Worm (Caenorhabditis elegans) whole organism, late embryonic: ENCODE results near the gene F10D2.10.

ENCODE experiments used
- F13H6.1 ChIP-seq: sonication (generic microtip); optimal IDR thresholded peaks from 2 replicates; lab custom pipeline; 2016; ENCODE audit warnings: missing genetic modification characterization, missing compliant biosample characterization
- madf-2 ChIP-seq: sonication (generic microtip); optimal IDR thresholded peaks from 2 replicates; lab custom pipeline; 2017; ENCODE audit warnings: missing genetic modification characterization, missing compliant biosample characterization
- nhr-11 ChIP-seq: fragments of 150-350 bp; optimal IDR thresholded peaks from 2 replicates; lab custom pipeline; 2014; ENCODE audit warnings: missing biosample characterization, missing genetic modification characterization
- nhr-232 ChIP-seq: sonication (generic microtip); optimal IDR thresholded peaks from 2 replicates; lab custom pipeline; 2016; ENCODE audit warnings: missing genetic modification characterization, missing compliant biosample characterization
- pag-3 ChIP-seq: sonication (generic microtip); optimal IDR thresholded peaks from 2 replicates; lab custom pipeline; 2016; ENCODE audit warnings: missing compliant biosample characterization, missing genetic modification characterization, borderline replicate concordance
- pat-9 ChIP-seq: fragments of 200-800 bp; sonication (Bioruptor generic); optimal IDR thresholded peaks from 2 replicates; lab custom pipeline; 2018; ENCODE audit warnings: mild to moderate bottlenecking, missing genetic modification characterization, moderate library complexity, missing compliant biosample characterization
- pha-4 ChIP-seq: fragments of 150-350 bp; optimal IDR thresholded peaks from 2 replicates; lab custom pipeline; 2018; ENCODE audit warnings: missing biosample characterization, missing genetic modification reagents, missing genetic modification characterization
- pros-1 ChIP-seq: fragments of 150-350 bp; optimal IDR thresholded peaks from 2 replicates; lab custom pipeline; 2014; ENCODE audit warnings: missing biosample characterization, missing genetic modification reagents, missing genetic modification characterization
- sox-4 ChIP-seq: sonication (generic microtip); optimal IDR thresholded peaks from 2 replicates; lab custom pipeline; 2017; ENCODE audit warnings: mild to moderate bottlenecking, missing genetic modification characterization, inconsistent platforms, missing compliant biosample characterization
- tbx-2 ChIP-seq: sonication (generic microtip); optimal IDR thresholded peaks from 2 replicates; lab custom pipeline; 2016; ENCODE audit warnings: missing genetic modification characterization, missing compliant biosample characterization

- TF ChIP-seq pat-9 (no peak), pag-3 (tag; lab: Kevin White, UChicago) (no peak), F13H6.1 (no peak), sox-4 (tag; lab: Kevin White, UChicago) (no peak), pha-4 (no peak), nhr-11 (tag; lab: Kevin White, UChicago) (no peak), nhr-232 (tag; lab: Kevin White, UChicago) (no peak), madf-2 (tag; lab: Kevin White, UChicago) (no peak), pros-1 (tag; lab: Kevin White, UChicago) (no peak), tbx-2 (no peak)
Measured at ce11 chrV:7159391-7159790, 3.4 kb upstream of the F10D2.10 start, which contains the start of gene str-204.
